Worm (Caenorhabditis elegans): ENCODE results near the gene dnj-5.

The dnj-5 gene

DNA sequence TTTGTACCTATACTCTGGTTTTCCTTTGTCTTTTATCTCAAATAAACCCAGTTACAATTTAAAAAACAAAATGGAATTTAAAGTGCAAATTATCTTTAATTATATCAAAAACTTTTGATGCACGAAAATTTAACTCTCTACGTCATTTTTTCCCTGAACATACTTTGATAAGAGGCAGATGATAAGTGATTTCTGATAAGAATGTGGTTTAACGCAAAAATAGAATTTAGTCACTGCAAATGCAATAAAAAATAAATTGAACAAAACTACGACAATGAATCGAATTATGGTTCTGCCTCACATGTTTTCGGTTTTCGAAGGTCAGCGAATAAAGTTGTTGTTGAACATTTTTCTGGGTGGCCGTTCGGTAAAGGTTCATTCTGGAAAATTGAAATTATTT lies 36.3 kb downstream of the dnj-5 start:
- no peak for TF ChIP-seq nhr-11 (tag; optimal IDR thresholded peaks at IDR 0.05)
- TF ChIP-seq elt-2 (tag; optimal IDR thresholded peaks at IDR 0.05) = peak; percentile 86
- peak; percentile 54 for TF ChIP-seq unc-42 (tag; optimal IDR thresholded peaks at IDR 0.05)

ce11 chrII:6821118-6821517 lies 37.0 kb downstream of the dnj-5 start:
- TF ChIP-seq fkh-10 (GFP tag; optimal IDR thresholded peaks at IDR 0.05) = no peak
- no peak for TF ChIP-seq sox-2 (GFP tag; IDR thresholded peaks at IDR 0.05)
- peak; percentile 29 for TF ChIP-seq unc-55 (GFP tag; optimal IDR thresholded peaks at IDR 0.05)
- TF ChIP-seq nhr-11 (tag; optimal IDR thresholded peaks at IDR 0.05) = no peak

DNA sequence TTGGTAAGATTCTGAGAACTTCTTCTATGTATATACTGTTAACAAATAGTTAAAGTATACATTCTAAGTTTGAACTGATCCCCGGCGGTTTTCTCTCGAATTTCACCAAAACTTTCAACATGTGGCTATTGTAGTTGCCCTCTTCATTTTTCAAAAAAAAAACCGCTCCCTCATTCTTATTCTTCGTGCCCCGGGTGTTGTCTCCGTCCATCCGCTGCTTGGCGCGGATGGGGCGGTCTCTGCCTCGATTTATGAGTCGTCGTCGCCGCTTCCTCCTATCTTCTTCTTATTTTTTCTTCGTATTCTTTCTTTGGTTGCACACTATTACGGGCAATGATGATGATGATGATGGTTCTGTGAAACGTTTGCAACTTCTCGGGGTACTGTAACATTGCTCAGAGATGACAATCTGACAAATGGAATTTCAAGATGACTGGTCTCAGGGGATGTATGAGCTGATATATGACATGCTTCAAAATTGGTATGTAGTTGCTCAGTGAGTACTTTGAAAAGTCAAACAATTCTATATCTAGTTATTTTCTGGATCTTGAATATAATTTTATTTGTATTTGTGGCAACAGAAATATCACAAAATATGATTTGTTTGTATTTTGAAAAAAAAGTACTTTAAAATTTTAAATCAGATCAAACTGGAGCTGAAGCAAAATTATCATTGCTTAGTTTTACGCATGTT lies 37.7 kb downstream of the dnj-5 start:
- TF ChIP-seq K02D7.2 (tag; optimal IDR thresholded peaks at IDR 0.05) (no peak), hlh-15 (tag; optimal IDR thresholded peaks at IDR 0.05) (no peak), pag-3 (tag; optimal IDR thresholded peaks at IDR 0.05; ENCODE audit: borderline replicate concordance) (no peak), unc-86 (tag; optimal IDR thresholded peaks at IDR 0.05) (no peak)

- no peak for TF ChIP-seq mec-3 (tag; optimal IDR thresholded peaks at IDR 0.05; ENCODE audit: borderline replicate concordance)
- no peak for TF ChIP-seq elt-2 (tag; optimal IDR thresholded peaks at IDR 0.05)
- TF ChIP-seq C08G9.2 (tag; optimal IDR thresholded peaks at IDR 0.05) = no peak
- no peak for TF ChIP-seq dmd-4 (tag; optimal IDR thresholded peaks at IDR 0.05; ENCODE audit: borderline replicate concordance)
- TF ChIP-seq unc-86 (tag; optimal IDR thresholded peaks at IDR 0.05) = no peak
- no peak for TF ChIP-seq elt-4 (tag; optimal IDR thresholded peaks at IDR 0.05)
- TF ChIP-seq pax-1 (tag; optimal IDR thresholded peaks at IDR 0.05) = no peak
- no peak for TF ChIP-seq ceh-24 (tag; optimal IDR thresholded peaks at IDR 0.05)
- TF ChIP-seq nhr-11 (tag; optimal IDR thresholded peaks at IDR 0.05) = no peak
- no peak for TF ChIP-seq pha-2 (tag; optimal IDR thresholded peaks at IDR 0.05)
- no peak for TF ChIP-seq hlh-15 (tag; optimal IDR thresholded peaks at IDR 0.05)
- TF ChIP-seq ceh-34 (tag; optimal IDR thresholded peaks at IDR 0.05) = no peak
- TF ChIP-seq C38D4.7 (GFP tag; optimal IDR thresholded peaks at IDR 0.05) = no peak
- TF ChIP-seq ttx-3 (tag; optimal IDR thresholded peaks at IDR 0.05) = no peak
- no peak for TF ChIP-seq unc-42 (tag; optimal IDR thresholded peaks at IDR 0.05)
- TF ChIP-seq hlh-8 (tag; optimal IDR thresholded peaks at IDR 0.05) = no peak
- TF ChIP-seq zip-5 (tag; optimal IDR thresholded peaks at IDR 0.05) = no peak
- no peak for TF ChIP-seq odd-2 (tag; optimal IDR thresholded peaks at IDR 0.05)
- TF ChIP-seq ama-1 (optimal IDR thresholded peaks at IDR 0.05) = no peak
- no peak for TF ChIP-seq fkh-6 (tag; optimal IDR thresholded peaks at IDR 0.05)
Observed at ce11 chrII:6816324-6816723, 41.8 kb downstream of the dnj-5 start.

DNA sequence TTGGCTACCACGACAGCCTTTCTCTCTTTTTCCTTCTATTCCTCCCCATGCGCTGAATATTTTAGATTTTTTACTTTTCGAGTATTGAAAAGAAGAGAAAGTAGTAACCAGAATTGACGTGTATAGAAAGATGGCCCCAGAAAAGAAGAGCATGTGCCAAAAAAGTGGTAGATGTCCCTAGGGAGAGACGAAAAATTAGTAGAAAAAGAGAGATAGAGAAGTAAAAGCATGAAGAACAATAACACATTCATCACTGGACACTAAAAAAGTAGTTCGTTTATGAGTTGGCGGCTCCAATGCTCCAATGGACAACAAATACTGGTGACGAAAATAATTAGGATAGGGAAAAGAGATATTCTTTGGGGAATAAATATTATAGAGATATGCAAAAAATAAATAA lies 45.6 kb downstream of the dnj-5 start:
- peak; percentile 31 for TF ChIP-seq ceh-34 (tag; optimal IDR thresholded peaks at IDR 0.05)
- no peak for TF ChIP-seq elt-2 (tag; optimal IDR thresholded peaks at IDR 0.05)
- no peak for TF ChIP-seq pha-4 (tag; optimal IDR thresholded peaks at IDR 0.05)
- TF ChIP-seq unc-42 (tag; optimal IDR thresholded peaks at IDR 0.05) = peak; percentile 26
- TF ChIP-seq unc-3 (GFP tag; conservative IDR thresholded peaks at IDR 0.05) = no peak
- TF ChIP-seq unc-3 (tag; optimal IDR thresholded peaks at IDR 0.05) = peak; percentile 63

DNA sequence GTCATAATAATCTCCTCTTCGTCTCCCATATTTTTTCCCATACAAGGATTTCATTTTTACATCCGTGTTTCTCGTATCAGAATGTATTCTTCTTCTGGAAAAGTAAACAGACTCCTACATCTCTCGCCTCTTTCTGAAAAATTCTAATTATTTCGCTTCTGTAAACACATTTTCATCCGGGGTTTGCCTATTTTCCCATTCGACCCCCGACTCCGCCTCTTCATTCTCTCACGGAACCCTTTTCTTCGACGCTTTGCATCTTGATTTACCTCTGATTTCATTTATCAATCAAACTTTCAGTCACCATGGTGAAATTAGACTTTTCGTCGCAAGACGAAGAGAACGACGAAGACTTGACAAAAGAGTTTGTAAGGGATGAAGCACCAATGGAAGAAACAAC lies 47.4 kb downstream of the dnj-5 start, which contains the start of gene snt-1:
Gene snt-1 (plus strand): TSS at position 301 of the 400 bp plus-strand sequence.
- no peak for TF ChIP-seq ceh-31 (tag; optimal IDR thresholded peaks at IDR 0.05)
- no peak for TF ChIP-seq ztf-16 (tag; optimal IDR thresholded peaks at IDR 0.05)
- no peak for TF ChIP-seq ceh-6 (GFP tag; optimal IDR thresholded peaks at IDR 0.05)
- TF ChIP-seq unc-55 (GFP tag; optimal IDR thresholded peaks at IDR 0.05) = no peak
- TF ChIP-seq dve-1 (tag; optimal IDR thresholded peaks at IDR 0.05) = no peak
- no peak for TF ChIP-seq unc-3 (GFP tag; conservative IDR thresholded peaks at IDR 0.05)
- no peak for TF ChIP-seq unc-3 (tag; optimal IDR thresholded peaks at IDR 0.05)
- no peak for TF ChIP-seq dmd-4 (tag; optimal IDR thresholded peaks at IDR 0.05; ENCODE audit: borderline replicate concordance)
- no peak for TF ChIP-seq hlh-30 (tag; optimal IDR thresholded peaks at IDR 0.05; ENCODE audit: insufficient read depth)
- no peak for TF ChIP-seq elt-2 (tag; optimal IDR thresholded peaks at IDR 0.05)
- TF ChIP-seq pat-9 (tag; optimal IDR thresholded peaks at IDR 0.05) = no peak
- TF ChIP-seq gmeb-2 (tag; optimal IDR thresholded peaks at IDR 0.05) = no peak
- TF ChIP-seq ttx-3 (tag; optimal IDR thresholded peaks at IDR 0.05) = no peak
- TF ChIP-seq C38D4.7 (GFP tag; optimal IDR thresholded peaks at IDR 0.05) = no peak
- no peak for TF ChIP-seq ref-2 (tag; optimal IDR thresholded peaks at IDR 0.05)
- TF ChIP-seq ceh-24 (tag; optimal IDR thresholded peaks at IDR 0.05) = no peak
- no peak for TF ChIP-seq ceh-45 (GFP tag; IDR thresholded peaks at IDR 0.05)
